Fruit fly (Drosophila melanogaster): ENCODE results near the gene CG33923.

dm6 chr2L:1387811-1388210, 45.9 kb upstream of the CG33923 start:
- TF ChIP-seq CG8478 (optimal IDR thresholded peaks at IDR 0.05) (no peak), CTCF (optimal IDR thresholded peaks at IDR 0.05) (no peak)

Data from S2 (cell line).